Worm (Caenorhabditis elegans): ENCODE data around the gene adbp-1.

DNA sequence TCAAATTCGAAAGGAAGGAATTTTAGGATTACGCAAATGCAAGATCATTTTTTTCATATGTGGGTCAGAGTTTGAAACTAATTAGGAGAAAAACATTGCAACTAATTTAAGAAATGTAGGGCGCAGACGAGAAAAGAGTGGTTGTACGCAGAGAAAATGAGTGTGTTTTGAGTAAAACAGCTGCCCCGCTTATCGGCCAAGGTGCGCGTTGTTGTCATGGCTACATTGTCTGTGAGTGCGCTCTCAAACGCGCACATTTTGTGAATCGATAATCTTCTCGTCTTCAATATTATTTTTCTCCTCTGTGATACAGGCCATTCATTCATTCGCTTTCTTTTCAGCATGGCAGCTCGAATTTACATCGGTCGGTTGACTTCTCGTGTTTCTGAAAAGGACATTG lies 9.7 kb downstream of the adbp-1 start:
- TF ChIP-seq che-1 (tag; optimal IDR thresholded peaks at IDR 0.05) (no peak), pha-2 (tag; optimal IDR thresholded peaks at IDR 0.05) (no peak), pha-4 (tag; optimal IDR thresholded peaks at IDR 0.05) (no peak), ceh-30 (tag; optimal IDR thresholded peaks at IDR 0.05) (no peak), hlh-30 (tag; optimal IDR thresholded peaks at IDR 0.05; ENCODE audit: insufficient read depth) (no peak), dve-1 (tag; optimal IDR thresholded peaks at IDR 0.05) (no peak)

Data from whole organism, late embryonic.